Worm (Caenorhabditis elegans) whole organism, L1 larva: ENCODE data around the gene elf-1.
A peak's percentile ranks its signal among the peaks of the same experiment; 100 is the strongest.

Source experiments
- C04F5.9 ChIP-seq: sonication (generic microtip); optimal IDR thresholded peaks from 2 replicates; lab custom pipeline; 2016; ENCODE audit warnings: missing genetic modification characterization, missing compliant biosample characterization
- C34B4.2 ChIP-seq: sonication (generic microtip); optimal IDR thresholded peaks from 2 replicates; lab custom pipeline; 2017; ENCODE audit warnings: mild to moderate bottlenecking, missing genetic modification characterization, missing compliant biosample characterization
- F16B12.6 ChIP-seq: fragments of 150-350 bp; optimal IDR thresholded peaks from 2 replicates; lab custom pipeline; 2014; ENCODE audit warnings: missing biosample characterization, missing genetic modification characterization
- Y116A8C.19 ChIP-seq: sonication (generic microtip); optimal IDR thresholded peaks from 2 replicates; lab custom pipeline; 2016; ENCODE audit warnings: missing compliant biosample characterization, missing genetic modification characterization, borderline replicate concordance
- ama-1 ChIP-seq: fragments of 150-350 bp; optimal IDR thresholded peaks from 2 replicates; lab custom pipeline; 2014
- blmp-1 ChIP-seq: fragments of 150-350 bp; optimal IDR thresholded peaks from 2 replicates; lab custom pipeline; 2014; ENCODE audit warnings: missing biosample characterization, missing genetic modification characterization
- ceh-63 ChIP-seq: fragments of 200-800 bp; sonication (Bioruptor generic); optimal IDR thresholded peaks from 2 replicates; lab custom pipeline; 2018; ENCODE audit warnings: mild to moderate bottlenecking, missing genetic modification characterization, missing compliant biosample characterization
- ceh-82 ChIP-seq, 3 experiments: fragments of 150-350 bp in 1 of 3; sonication (generic microtip) in 2 of 3; optimal IDR thresholded peaks; 2 replicates each; lab custom pipeline; 2014 to 2017; ENCODE audit warnings: missing biosample characterization in 3 of 3, missing genetic modification characterization in 3 of 3
- ceh-90 ChIP-seq: sonication (generic microtip); optimal IDR thresholded peaks from 2 replicates; lab custom pipeline; 2016; ENCODE audit warnings: missing genetic modification characterization, missing compliant biosample characterization
- ces-1 ChIP-seq: fragments of 150-350 bp; optimal IDR thresholded peaks from 2 replicates; lab custom pipeline; 2014; ENCODE audit warnings: missing biosample characterization, missing genetic modification reagents, missing genetic modification characterization
- dpl-1 ChIP-seq, 3 experiments: fragments of 150-350 bp in 2 of 3; sonication (generic microtip) in 1 of 3; optimal IDR thresholded peaks; 2 replicates each; lab custom pipeline; 2014 to 2017; ENCODE audit warnings: missing biosample characterization in 3 of 3, missing genetic modification characterization in 3 of 3, missing genetic modification reagents in 3 of 3
- efl-1 ChIP-seq, 4 experiments: fragments of 150-350 bp; optimal IDR thresholded peaks in 3 of 4; peaks in 1 of 4; 1 replicate in 1 of 4; 2 replicates in 3 of 4; lab custom pipeline; 2014; ENCODE audit warnings: missing biosample characterization in 2 of 4, missing genetic modification characterization in 2 of 4, missing genetic modification reagents in 2 of 4
- egl-13 ChIP-seq: sonication (generic microtip); optimal IDR thresholded peaks from 2 replicates; lab custom pipeline; 2016; ENCODE audit warnings: missing genotype, missing genetic modification reagents, missing genetic modification characterization, missing compliant biosample characterization
- elt-2 ChIP-seq: sonication (generic microtip); optimal IDR thresholded peaks from 2 replicates; lab custom pipeline; 2016; ENCODE audit warnings: missing genetic modification characterization, mild to moderate bottlenecking, inconsistent platforms, missing compliant biosample characterization, missing genetic modification reagents
- elt-3 ChIP-seq, 6 experiments: fragments of 150-350 bp in 1 of 6; sonication (generic microtip); optimal IDR thresholded peaks; 2 replicates each; lab custom pipeline; 2017 to 2018; ENCODE audit warnings: missing biosample characterization in 6 of 6, missing genetic modification characterization in 6 of 6, inconsistent platforms in 1 of 6
- ets-5 ChIP-seq: fragments of 200-800 bp; sonication (Bioruptor generic); IDR thresholded peaks from 2 replicates; pipeline ENCODE4 v1.3.6; 2022; ENCODE audit warnings: missing genetic modification characterization, missing compliant biosample characterization
- fkh-10 ChIP-seq: sonication (generic microtip); optimal IDR thresholded peaks from 2 replicates; lab custom pipeline; 2017; ENCODE audit warnings: missing biosample characterization, missing genetic modification reagents, missing genetic modification characterization
- fos-1 ChIP-seq: fragments of 150-350 bp; optimal IDR thresholded peaks from 2 replicates; lab custom pipeline; 2014; ENCODE audit warnings: missing biosample characterization, missing genetic modification characterization
- grh-1 ChIP-seq: fragments of 200-800 bp; sonication (Bioruptor generic); IDR thresholded peaks from 2 replicates; pipeline ENCODE4 v1.3.6; 2022; ENCODE audit warnings: missing genetic modification reagents, missing genetic modification characterization, missing compliant biosample characterization
- hpl-2 ChIP-seq: fragments of 150-350 bp; optimal IDR thresholded peaks from 2 replicates; lab custom pipeline; 2014; ENCODE audit warnings: missing biosample characterization, missing genetic modification reagents, missing genetic modification characterization
- lin-13 ChIP-seq: fragments of 150-350 bp; optimal IDR thresholded peaks from 2 replicates; lab custom pipeline; 2014; ENCODE audit warnings: missing biosample characterization, missing genetic modification reagents, missing genetic modification characterization
- lin-14 ChIP-seq: fragments of 200-800 bp; sonication (Bioruptor generic); optimal IDR thresholded peaks from 2 replicates; lab custom pipeline; 2018; ENCODE audit warnings: mild to moderate bottlenecking, missing genetic modification characterization, moderate library complexity, missing compliant biosample characterization
- lin-15B ChIP-seq: fragments of 150-350 bp; sonication (generic microtip); optimal IDR thresholded peaks from 3 replicates; lab custom pipeline; 2014; ENCODE audit warnings: missing biosample characterization, missing genetic modification characterization
- lin-35 ChIP-seq, 2 experiments: fragments of 150-350 bp; optimal IDR thresholded peaks; 2 replicates each; lab custom pipeline; 2014; ENCODE audit warnings: missing biosample characterization in 2 of 2, missing genetic modification characterization in 2 of 2, missing genetic modification reagents in 2 of 2
- lir-3 ChIP-seq: sonication (generic microtip); optimal IDR thresholded peaks from 2 replicates; lab custom pipeline; 2016; ENCODE audit warnings: mild to moderate bottlenecking, missing genetic modification characterization, moderate library complexity, missing compliant biosample characterization; ENCODE audit not compliant: poor library complexity
- lsy-2 ChIP-seq, 2 experiments: fragments of 150-350 bp; optimal IDR thresholded peaks; 2 replicates each; lab custom pipeline; 2014; ENCODE audit warnings: missing biosample characterization in 2 of 2, missing genetic modification characterization in 2 of 2
- mdl-1 ChIP-seq, 2 experiments: fragments of 150-350 bp; optimal IDR thresholded peaks; 2 replicates each; lab custom pipeline; 2014 to 2017; ENCODE audit warnings: missing biosample characterization in 2 of 2, missing genetic modification characterization in 2 of 2, inconsistent platforms in 1 of 2
- mef-2 ChIP-seq: fragments of 150-350 bp; optimal IDR thresholded peaks from 2 replicates; lab custom pipeline; 2014; ENCODE audit warnings: missing biosample characterization, missing genetic modification characterization
- mep-1 ChIP-seq: fragments of 150-350 bp; optimal IDR thresholded peaks from 2 replicates; lab custom pipeline; 2014; ENCODE audit warnings: missing biosample characterization, missing genetic modification characterization
- nhr-20 ChIP-seq: sonication (generic microtip); optimal IDR thresholded peaks from 2 replicates; lab custom pipeline; 2016; ENCODE audit warnings: mild to moderate bottlenecking, missing genetic modification characterization, missing compliant biosample characterization
- nhr-28 ChIP-seq: fragments of 150-350 bp; optimal IDR thresholded peaks from 2 replicates; lab custom pipeline; 2014; ENCODE audit warnings: missing biosample characterization, missing genetic modification characterization
- nhr-47 ChIP-seq: sonication (generic microtip); optimal IDR thresholded peaks from 2 replicates; lab custom pipeline; 2016; ENCODE audit warnings: mild to moderate bottlenecking, missing genetic modification characterization, moderate library complexity, missing compliant biosample characterization
- nhr-71 ChIP-seq: sonication (generic microtip); optimal IDR thresholded peaks from 2 replicates; lab custom pipeline; 2016; ENCODE audit warnings: mild to moderate bottlenecking, missing genetic modification characterization, moderate library complexity, missing compliant biosample characterization
- nhr-76 ChIP-seq: sonication (generic microtip); optimal IDR thresholded peaks from 2 replicates; lab custom pipeline; 2017; ENCODE audit warnings: missing biosample characterization, missing genetic modification characterization
- nhr-77 ChIP-seq: fragments of 150-350 bp; optimal IDR thresholded peaks from 2 replicates; lab custom pipeline; 2014; ENCODE audit warnings: missing biosample characterization, missing genetic modification characterization
- nhr-85 ChIP-seq: sonication (generic microtip); peaks from one replicate; lab custom pipeline; 2016; ENCODE audit warnings: missing genetic modification characterization, inconsistent platforms, missing compliant biosample characterization
- pag-3 ChIP-seq: sonication (generic microtip); optimal IDR thresholded peaks from 2 replicates; lab custom pipeline; 2017; ENCODE audit warnings: missing genetic modification characterization, mild to moderate bottlenecking, missing compliant biosample characterization, antibody characterized with exemption, borderline replicate concordance; ENCODE audit not compliant: insufficient read depth
- pqm-1 ChIP-seq: sonication (generic microtip); optimal IDR thresholded peaks from 3 replicates; lab custom pipeline; 2017; ENCODE audit warnings: missing biosample characterization, missing genetic modification characterization
- rnt-1 ChIP-seq: sonication (generic microtip); optimal IDR thresholded peaks from 2 replicates; lab custom pipeline; 2016; ENCODE audit warnings: mild to moderate bottlenecking, missing genetic modification characterization, moderate library complexity, missing compliant biosample characterization
- skn-1 ChIP-seq: fragments of 150-350 bp; optimal IDR thresholded peaks from 2 replicates; lab custom pipeline; 2014; ENCODE audit warnings: missing biosample characterization, missing genetic modification characterization
- snpc-4 ChIP-seq: fragments of 150-350 bp; optimal IDR thresholded peaks from 2 replicates; lab custom pipeline; 2014; ENCODE audit warnings: missing biosample characterization, missing genetic modification characterization
- snu-23 ChIP-seq: sonication (generic microtip); optimal IDR thresholded peaks from 2 replicates; lab custom pipeline; 2016; ENCODE audit warnings: missing genetic modification characterization, missing compliant biosample characterization
- sox-4 ChIP-seq: sonication (generic microtip); optimal IDR thresholded peaks from 2 replicates; lab custom pipeline; 2016; ENCODE audit warnings: missing genetic modification characterization, missing compliant biosample characterization
- sup-37 ChIP-seq: fragments of 200-800 bp; sonication (Bioruptor generic); optimal IDR thresholded peaks from 2 replicates; lab custom pipeline; 2018; ENCODE audit warnings: mild to moderate bottlenecking, missing genetic modification characterization, missing compliant biosample characterization
- tbx-2 ChIP-seq: sonication (generic microtip); optimal IDR thresholded peaks from 2 replicates; lab custom pipeline; 2016; ENCODE audit warnings: missing genetic modification characterization, missing compliant biosample characterization
- unc-130 ChIP-seq: fragments of 150-350 bp; optimal IDR thresholded peaks from 2 replicates; lab custom pipeline; 2017; ENCODE audit warnings: missing biosample characterization, missing genetic modification characterization, inconsistent platforms
- unc-30 ChIP-seq: sonication (generic microtip); optimal IDR thresholded peaks from 2 replicates; lab custom pipeline; 2017; ENCODE audit warnings: missing biosample characterization, missing genetic modification characterization
- unc-98 ChIP-seq: fragments of 200-800 bp; sonication (Bioruptor generic); IDR thresholded peaks from 2 replicates; pipeline ENCODE4 v1.3.6; 2022; ENCODE audit warnings: missing genetic modification characterization, missing compliant biosample characterization
- xbp-1 ChIP-seq: sonication (generic microtip); optimal IDR thresholded peaks from 2 replicates; lab custom pipeline; 2016; ENCODE audit warnings: missing genetic modification characterization, missing compliant biosample characterization
- ztf-11 ChIP-seq, 2 experiments: sonication (generic microtip); optimal IDR thresholded peaks; 2 replicates each; lab custom pipeline; 2016 to 2017; ENCODE audit warnings: missing genetic modification characterization in 2 of 2, missing biosample characterization in 1 of 2, missing compliant biosample characterization in 1 of 2
- ztf-4 ChIP-seq: fragments of 150-350 bp; optimal IDR thresholded peaks from 2 replicates; lab custom pipeline; 2014; ENCODE audit warnings: missing biosample characterization, missing genetic modification characterization

Gene elf-1

ce11 chrIII:670994-671393 lies 18.0 kb upstream of the elf-1 start (continued):
- TF ChIP-seq egl-13: peak; percentile 75
- no peak for TF ChIP-seq ceh-63 (GFP tag; lab: Kevin White, UChicago)
- no peak for TF ChIP-seq pag-3
- TF ChIP-seq hpl-2 (GFP tag; lab: Kevin White, UChicago): no peak
- no peak for TF ChIP-seq sox-4 (tag; lab: Kevin White, UChicago)
- no peak for TF ChIP-seq ets-5 (GFP tag; lab: Robert Waterston, UW)
- no peak for TF ChIP-seq ama-1 (lab: Kevin White, UChicago)
- TF ChIP-seq nhr-47: peak; percentile 70
- no peak for TF ChIP-seq lin-13 (GFP tag; lab: Kevin White, UChicago)
- no peak for TF ChIP-seq grh-1
- TF ChIP-seq lin-15B (tag; lab: Kevin White, UChicago): no peak
- TF ChIP-seq ceh-82 (tag; optimal IDR thresholded peaks at IDR 0.05; lab: Kevin White, UChicago): peak in 2 of 3 experiments; percentile 3 to 68
- no peak for TF ChIP-seq nhr-85 (tag; lab: Kevin White, UChicago)
- TF ChIP-seq snu-23 (GFP tag; lab: Kevin White, UChicago): peak; percentile 57
- no peak for TF ChIP-seq F16B12.6 (tag; lab: Kevin White, UChicago)
- no peak for TF ChIP-seq sup-37
- TF ChIP-seq nhr-20 (tag; lab: Kevin White, UChicago): peak; percentile 17
- TF ChIP-seq ztf-4 (tag; lab: Kevin White, UChicago): no peak
- peak; percentile 29 for TF ChIP-seq mep-1
- TF ChIP-seq rnt-1 (tag; lab: Kevin White, UChicago): peak; percentile 24

ce11 chrIII:675413-675812 lies 13.6 kb upstream of the elf-1 start:
- TF ChIP-seq elt-3 (tag; optimal IDR thresholded peaks at IDR 0.05; lab: Kevin White, UChicago): no peak
- TF ChIP-seq fos-1 (tag; lab: Kevin White, UChicago): no peak
- no peak for TF ChIP-seq ceh-63 (GFP tag; lab: Kevin White, UChicago)
- TF ChIP-seq nhr-28 (tag; lab: Kevin White, UChicago): no peak
- TF ChIP-seq mef-2 (tag; lab: Kevin White, UChicago): no peak
- no peak for TF ChIP-seq lir-3
- TF ChIP-seq hpl-2 (GFP tag; lab: Kevin White, UChicago): no peak
- no peak for TF ChIP-seq nhr-76
- TF ChIP-seq ceh-82 (tag; optimal IDR thresholded peaks at IDR 0.05; lab: Kevin White, UChicago): peak in 1 of 3 experiments; percentile 36
- TF ChIP-seq skn-1: no peak
- TF ChIP-seq C34B4.2 (tag; lab: Kevin White, UChicago): no peak
- no peak for TF ChIP-seq xbp-1
- no peak for TF ChIP-seq elt-2 (tag; lab: Kevin White, UChicago)
- TF ChIP-seq unc-130 (tag; lab: Kevin White, UChicago): no peak
- TF ChIP-seq lin-14 (GFP tag; lab: Kevin White, UChicago): peak; percentile 76
- TF ChIP-seq pqm-1 (tag; lab: Kevin White, UChicago): no peak
- TF ChIP-seq tbx-2: no peak
- TF ChIP-seq snpc-4 (tag; lab: Kevin White, UChicago): no peak
- no peak for TF ChIP-seq blmp-1
- TF ChIP-seq nhr-77: no peak
- no peak for TF ChIP-seq sox-4 (tag; lab: Kevin White, UChicago)
- peak; percentile 2 to 31 for TF ChIP-seq lsy-2 (tag; optimal IDR thresholded peaks at IDR 0.05; lab: Kevin White, UChicago)
- TF ChIP-seq ets-5 (GFP tag; lab: Robert Waterston, UW): no peak
- no peak for TF ChIP-seq ceh-90 (tag; lab: Kevin White, UChicago)
- no peak for TF ChIP-seq Y116A8C.19 (tag; lab: Kevin White, UChicago)
- TF ChIP-seq nhr-47: peak; percentile 37
- TF ChIP-seq ces-1 (GFP tag; lab: Kevin White, UChicago): peak; percentile 82
- no peak for TF ChIP-seq C04F5.9 (tag; lab: Kevin White, UChicago)
- peak; percentile 47 for TF ChIP-seq fkh-10
- TF ChIP-seq ama-1 (lab: Kevin White, UChicago): no peak
- no peak for TF ChIP-seq ztf-11 (tag; optimal IDR thresholded peaks at IDR 0.05; lab: Kevin White, UChicago)
- TF ChIP-seq lin-35 (GFP tag; optimal IDR thresholded peaks at IDR 0.05; lab: Kevin White, UChicago): no peak
- no peak for TF ChIP-seq egl-13
- TF ChIP-seq nhr-71: peak; percentile 29
- peak in 1 of 3 experiments; percentile 9 for TF ChIP-seq dpl-1 (GFP tag; optimal IDR thresholded peaks at IDR 0.05; lab: Kevin White, UChicago)
- no peak for TF ChIP-seq mdl-1 (tag; optimal IDR thresholded peaks at IDR 0.05; lab: Kevin White, UChicago)
- peak; percentile 20 for TF ChIP-seq snu-23 (GFP tag; lab: Kevin White, UChicago)
- no peak for TF ChIP-seq unc-98 (GFP tag; lab: Robert Waterston, UW)
- no peak for TF ChIP-seq efl-1 (optimal IDR thresholded peaks at IDR 0.05; lab: Kevin White, UChicago)
- TF ChIP-seq efl-1 (GFP tag; optimal IDR thresholded peaks at IDR 0.05 in 1 of 2; lab: Kevin White, UChicago): peak in 1 of 2 experiments; percentile 3
- no peak for TF ChIP-seq unc-30 (tag; lab: Kevin White, UChicago)
